Worm (Caenorhabditis elegans) whole organism, midembryonic: ENCODE results near the gene F52B10.3.

ENCODE experiments used
- flt-1 ChIP-seq: fragments of 200-800 bp; sonication (Bioruptor generic); IDR thresholded peaks from 2 replicates; pipeline ENCODE4 v1.3.6; 2022; ENCODE audit warnings: missing genetic modification characterization, missing compliant biosample characterization
- med-1 ChIP-seq: sonication (generic microtip); optimal IDR thresholded peaks from 2 replicates; lab custom pipeline; 2017; ENCODE audit warnings: missing genetic modification characterization, mild to moderate bottlenecking, missing compliant biosample characterization, antibody characterized with exemption, missing genetic modification reagents; ENCODE audit not compliant: insufficient read depth
- tab-1 ChIP-seq: fragments of 200-800 bp; sonication (Bioruptor generic); IDR thresholded peaks from 2 replicates; pipeline ENCODE4 v1.3.6; 2022; ENCODE audit warnings: missing genetic modification characterization, missing compliant biosample characterization
- ztf-29 ChIP-seq: fragments of 200-800 bp; sonication (Bioruptor generic); IDR thresholded peaks from 2 replicates; pipeline ENCODE4 v1.3.6; 2022; ENCODE audit warnings: missing genetic modification reagents, missing genetic modification characterization, missing compliant biosample characterization

DNA sequence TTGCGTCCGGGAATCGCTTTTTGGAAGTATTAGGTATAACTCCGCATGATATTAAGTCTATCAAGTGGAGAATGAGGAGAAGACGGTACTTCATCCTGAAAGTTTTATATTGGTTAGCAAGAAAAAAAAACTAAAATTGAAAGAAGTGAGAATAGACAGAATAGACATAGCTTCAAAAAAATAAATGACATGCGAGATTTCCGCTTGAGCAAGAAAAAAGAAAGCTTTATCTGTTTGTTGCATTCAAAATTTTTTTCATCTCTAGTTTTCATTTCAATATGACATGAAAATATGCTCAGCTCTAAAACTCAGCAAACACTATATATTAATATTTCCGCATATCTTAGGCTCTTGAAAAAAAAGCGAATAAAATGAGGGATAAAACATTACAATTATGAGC, 25.7 kb upstream of the F52B10.3 start, which contains the start of gene hst-3.2:
- no peak for TF ChIP-seq med-1
- TF ChIP-seq tab-1 (GFP tag; lab: Robert Waterston, UW) = no peak
- no peak for TF ChIP-seq ztf-29 (GFP tag; lab: Robert Waterston, UW)
- no peak for TF ChIP-seq flt-1
